Worm (Caenorhabditis elegans) whole organism, L2 larva: ENCODE results near the gene T16G12.1.

Experiments used
- C34F6.9 ChIP-seq: fragments of 150-350 bp; optimal IDR thresholded peaks from 2 replicates; lab custom pipeline; 2014; ENCODE audit warnings: missing biosample characterization, missing genetic modification characterization
- F13H6.1 ChIP-seq: sonication (generic microtip); optimal IDR thresholded peaks from 2 replicates; lab custom pipeline; 2016; ENCODE audit warnings: missing genetic modification characterization, missing compliant biosample characterization
- R02D3.7 ChIP-seq: fragments of 150-350 bp; optimal IDR thresholded peaks from 2 replicates; lab custom pipeline; 2014; ENCODE audit warnings: missing biosample characterization, missing genetic modification characterization
- ZK546.5 ChIP-seq: sonication (generic microtip); optimal IDR thresholded peaks from 2 replicates; lab custom pipeline; 2017; ENCODE audit warnings: missing biosample characterization, missing genetic modification characterization
- alr-1 ChIP-seq: fragments of 150-350 bp; optimal IDR thresholded peaks from 2 replicates; lab custom pipeline; 2014; ENCODE audit warnings: missing biosample characterization, missing genetic modification characterization
- ama-1 ChIP-seq: fragments of 150-350 bp; optimal IDR thresholded peaks from 2 replicates; lab custom pipeline; 2018; ENCODE audit warnings: inconsistent platforms
- blmp-1 ChIP-seq: sonication (generic microtip); optimal IDR thresholded peaks from 2 replicates; lab custom pipeline; 2017; ENCODE audit warnings: missing genetic modification characterization, mild to moderate bottlenecking, missing compliant biosample characterization, antibody characterized with exemption, moderate library complexity; ENCODE audit not compliant: insufficient read depth
- ceh-16 ChIP-seq: fragments of 150-350 bp; optimal IDR thresholded peaks from 2 replicates; lab custom pipeline; 2014; ENCODE audit warnings: missing biosample characterization, missing genetic modification characterization
- ceh-82 ChIP-seq: fragments of 150-350 bp; optimal IDR thresholded peaks from 2 replicates; lab custom pipeline; 2014; ENCODE audit warnings: missing biosample characterization, missing genetic modification characterization
- crh-2 ChIP-seq: sonication (generic microtip); optimal IDR thresholded peaks from 2 replicates; lab custom pipeline; 2017; ENCODE audit warnings: missing biosample characterization, missing genetic modification characterization
- egl-27 ChIP-seq: sonication (generic microtip); optimal IDR thresholded peaks from 3 replicates; lab custom pipeline; 2017; ENCODE audit warnings: missing biosample characterization, missing genetic modification reagents, missing genetic modification characterization
- elt-1 ChIP-seq: fragments of 150-350 bp; optimal IDR thresholded peaks from 2 replicates; lab custom pipeline; 2014; ENCODE audit warnings: missing biosample characterization, missing genetic modification characterization
- fos-1 ChIP-seq: fragments of 150-350 bp; optimal IDR thresholded peaks from 2 replicates; lab custom pipeline; 2014; ENCODE audit warnings: missing biosample characterization, missing genetic modification characterization
- gmeb-1 ChIP-seq: fragments of 150-350 bp; optimal IDR thresholded peaks from 2 replicates; lab custom pipeline; 2014; ENCODE audit warnings: missing biosample characterization, missing genetic modification characterization
- lsy-2 ChIP-seq, 2 experiments: fragments of 150-350 bp in 1 of 2; sonication (generic microtip) in 1 of 2; optimal IDR thresholded peaks; 2 replicates each; lab custom pipeline; 2014 to 2017; ENCODE audit warnings: missing biosample characterization in 2 of 2, missing genetic modification characterization in 2 of 2
- mab-5 ChIP-seq: fragments of 150-350 bp; optimal IDR thresholded peaks from 2 replicates; lab custom pipeline; 2014; ENCODE audit warnings: missing biosample characterization, missing genetic modification characterization
- mbf-1 ChIP-seq: sonication (generic microtip); optimal IDR thresholded peaks from 2 replicates; lab custom pipeline; 2017; ENCODE audit warnings: missing biosample characterization, missing genetic modification characterization
- mdl-1 ChIP-seq, 2 experiments: fragments of 150-350 bp in 1 of 2; sonication (generic microtip) in 1 of 2; optimal IDR thresholded peaks; 2 replicates each; lab custom pipeline; 2017; ENCODE audit warnings: missing biosample characterization in 2 of 2, missing genetic modification characterization in 2 of 2
- nhr-10 ChIP-seq: sonication (generic microtip); optimal IDR thresholded peaks from 2 replicates; lab custom pipeline; 2017; ENCODE audit warnings: missing biosample characterization, missing genetic modification characterization
- nhr-21 ChIP-seq: fragments of 150-350 bp; optimal IDR thresholded peaks from 2 replicates; lab custom pipeline; 2014; ENCODE audit warnings: missing biosample characterization, missing genetic modification characterization
- nhr-23 ChIP-seq: fragments of 150-350 bp; optimal IDR thresholded peaks from 2 replicates; lab custom pipeline; 2014; ENCODE audit warnings: missing biosample characterization, missing genetic modification reagents, missing genetic modification characterization
- nhr-237 ChIP-seq: fragments of 150-350 bp; optimal IDR thresholded peaks from 2 replicates; lab custom pipeline; 2014; ENCODE audit warnings: missing biosample characterization, missing genetic modification characterization
- nhr-77 ChIP-seq: fragments of 150-350 bp; optimal IDR thresholded peaks from 2 replicates; lab custom pipeline; 2014; ENCODE audit warnings: missing biosample characterization, missing genetic modification characterization
- peb-1 ChIP-seq: fragments of 150-350 bp; optimal IDR thresholded peaks from 2 replicates; lab custom pipeline; 2014; ENCODE audit warnings: missing biosample characterization, missing genetic modification characterization
- sem-4 ChIP-seq: fragments of 150-350 bp; optimal IDR thresholded peaks from 2 replicates; lab custom pipeline; 2014; ENCODE audit warnings: missing biosample characterization, missing genetic modification reagents, missing genetic modification characterization
- skn-1 ChIP-seq: sonication (generic microtip); optimal IDR thresholded peaks from 2 replicates; lab custom pipeline; 2017; ENCODE audit warnings: missing biosample characterization, missing genetic modification characterization
- sma-3 ChIP-seq: sonication (generic microtip); optimal IDR thresholded peaks from 2 replicates; lab custom pipeline; 2016; ENCODE audit warnings: missing genetic modification reagents, missing genetic modification characterization, missing compliant biosample characterization
- sma-9 ChIP-seq, 2 experiments: fragments of 150-350 bp in 1 of 2; sonication (generic microtip) in 1 of 2; optimal IDR thresholded peaks; 2 replicates each; lab custom pipeline; 2014 to 2016; ENCODE audit warnings: missing genetic modification characterization in 2 of 2, mild to moderate bottlenecking in 1 of 2, missing biosample characterization in 1 of 2, missing compliant biosample characterization in 1 of 2, missing genetic modification reagents in 1 of 2, moderate library complexity in 1 of 2
- snpc-4 ChIP-seq: fragments of 150-350 bp; optimal IDR thresholded peaks from 2 replicates; lab custom pipeline; 2014; ENCODE audit warnings: missing biosample characterization, missing genetic modification characterization
- unc-39 ChIP-seq: fragments of 150-350 bp; optimal IDR thresholded peaks from 2 replicates; lab custom pipeline; 2014; ENCODE audit warnings: missing biosample characterization, missing genetic modification characterization
- unc-55 ChIP-seq: fragments of 150-350 bp; sonication (generic microtip); optimal IDR thresholded peaks from 3 replicates; lab custom pipeline; 2014; ENCODE audit warnings: missing biosample characterization, missing genetic modification reagents, missing genetic modification characterization
- unc-62 ChIP-seq: fragments of 150-350 bp; optimal IDR thresholded peaks from 2 replicates; lab custom pipeline; 2014; ENCODE audit warnings: missing biosample characterization, missing genetic modification reagents, missing genetic modification characterization
- zag-1 ChIP-seq: fragments of 150-350 bp; optimal IDR thresholded peaks from 2 replicates; lab custom pipeline; 2014; ENCODE audit warnings: missing biosample characterization, missing genetic modification characterization
- ztf-11 ChIP-seq: sonication (generic microtip); optimal IDR thresholded peaks from 2 replicates; lab custom pipeline; 2017; ENCODE audit warnings: missing biosample characterization, missing genetic modification characterization

The T16G12.1 gene

DNA sequence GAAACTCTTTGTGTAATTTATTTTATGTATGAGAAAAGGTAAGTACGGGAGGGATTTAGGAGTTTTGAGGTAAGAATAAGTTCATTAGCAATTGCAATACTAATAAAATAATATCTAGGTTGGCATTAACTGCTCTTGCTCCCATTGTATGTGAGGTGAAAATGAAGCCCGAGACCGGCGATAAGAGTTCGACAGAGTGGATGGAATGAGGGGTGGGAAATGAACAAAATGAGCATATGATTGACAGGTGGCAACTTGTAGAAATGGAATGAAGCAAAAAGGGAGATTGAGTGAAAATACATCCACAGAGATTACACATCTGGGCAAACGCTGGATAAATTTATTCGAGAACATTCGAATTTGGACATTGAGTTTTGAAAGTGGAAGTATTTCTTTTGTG is 29.1 kb upstream of the T16G12.1 start:
- TF ChIP-seq mbf-1 (tag; lab: Kevin White, UChicago) (no peak), sma-3 (GFP tag; lab: Kevin White, UChicago) (no peak), ceh-82 (no peak), crh-2 (tag; lab: Kevin White, UChicago) (no peak), fos-1 (tag; lab: Kevin White, UChicago) (no peak), ZK546.5 (no peak), nhr-23 (tag; lab: Kevin White, UChicago) (no peak), unc-62 (no peak), ceh-16 (no peak), nhr-237 (tag; lab: Kevin White, UChicago) (no peak), snpc-4 (tag; lab: Kevin White, UChicago) (no peak), nhr-21 (tag; lab: Kevin White, UChicago) (no peak), alr-1 (tag; lab: Kevin White, UChicago) (no peak), lsy-2 (tag; optimal IDR thresholded peaks at IDR 0.05; lab: Kevin White, UChicago) (no peak), sem-4 (tag; lab: Kevin White, UChicago) (no peak), ama-1 (lab: Kevin White, UChicago) (no peak)

DNA sequence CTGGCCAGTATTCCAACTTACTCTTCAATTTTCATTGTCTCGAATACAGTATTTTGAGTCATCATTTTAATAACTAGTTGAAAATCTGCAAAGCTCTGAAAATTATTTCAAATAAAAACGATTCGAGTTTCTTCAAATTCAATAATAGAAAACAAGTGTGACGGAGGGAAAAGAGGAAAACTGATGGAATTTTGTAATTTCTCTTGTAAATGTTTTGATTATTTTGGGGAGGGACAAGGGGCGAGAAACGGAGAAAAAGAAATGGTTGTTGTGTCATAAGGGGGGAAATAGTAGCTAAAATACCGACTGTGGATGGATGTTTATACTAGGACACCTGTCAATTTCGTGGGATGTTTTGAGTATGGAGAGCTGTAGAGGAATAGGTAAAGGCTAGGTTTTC is 28.5 kb upstream of the T16G12.1 start, which contains the start of gene T16G12.9:
Gene T16G12.9 (minus strand): TSS at position 101 of the 400 bp plus-strand sequence.
- TF ChIP-seq unc-39 (tag; lab: Kevin White, UChicago) (no peak), mbf-1 (tag; lab: Kevin White, UChicago) (no peak), nhr-23 (tag; lab: Kevin White, UChicago) (no peak), F13H6.1 (tag; lab: Kevin White, UChicago) (no peak), blmp-1 (tag; lab: Kevin White, UChicago) (no peak), zag-1 (no peak), nhr-237 (tag; lab: Kevin White, UChicago) (no peak), lsy-2 (tag; optimal IDR thresholded peaks at IDR 0.05; lab: Kevin White, UChicago) (no peak), mab-5 (tag; lab: Kevin White, UChicago) (no peak), R02D3.7 (tag; lab: Kevin White, UChicago) (no peak), unc-62 (no peak), peb-1 (tag; lab: Kevin White, UChicago) (no peak), ama-1 (lab: Kevin White, UChicago) (no peak), fos-1 (tag; lab: Kevin White, UChicago) (no peak), skn-1 (no peak), nhr-10 (tag; lab: Kevin White, UChicago) (no peak), ceh-82 (no peak), gmeb-1 (tag; lab: Kevin White, UChicago) (no peak), mdl-1 (tag; optimal IDR thresholded peaks at IDR 0.05; lab: Kevin White, UChicago) (no peak), sem-4 (tag; lab: Kevin White, UChicago) (no peak)

DNA sequence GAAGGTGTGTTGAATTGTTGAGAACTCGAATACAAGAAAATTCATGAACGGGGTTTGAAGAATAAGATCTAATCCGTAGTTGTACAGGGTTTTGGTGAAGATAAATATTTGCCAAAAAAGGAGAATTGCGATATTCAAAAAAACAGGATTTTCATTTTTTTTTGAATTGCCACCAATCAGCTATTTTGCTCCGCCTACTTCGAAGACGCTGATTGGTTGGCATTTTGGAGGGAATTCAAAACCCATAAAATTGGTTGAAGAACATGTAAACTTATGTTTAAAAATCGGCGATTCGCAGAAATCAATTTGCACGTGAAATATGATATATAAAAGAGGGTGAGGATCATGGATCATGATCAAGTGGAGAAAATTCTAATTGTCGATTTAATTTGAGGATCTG is 26.4 kb upstream of the T16G12.1 start:
- no peak for TF ChIP-seq mdl-1 (tag; optimal IDR thresholded peaks at IDR 0.05; lab: Kevin White, UChicago)
- TF ChIP-seq unc-55 (GFP tag; lab: Kevin White, UChicago): no peak
- TF ChIP-seq zag-1: no peak

DNA sequence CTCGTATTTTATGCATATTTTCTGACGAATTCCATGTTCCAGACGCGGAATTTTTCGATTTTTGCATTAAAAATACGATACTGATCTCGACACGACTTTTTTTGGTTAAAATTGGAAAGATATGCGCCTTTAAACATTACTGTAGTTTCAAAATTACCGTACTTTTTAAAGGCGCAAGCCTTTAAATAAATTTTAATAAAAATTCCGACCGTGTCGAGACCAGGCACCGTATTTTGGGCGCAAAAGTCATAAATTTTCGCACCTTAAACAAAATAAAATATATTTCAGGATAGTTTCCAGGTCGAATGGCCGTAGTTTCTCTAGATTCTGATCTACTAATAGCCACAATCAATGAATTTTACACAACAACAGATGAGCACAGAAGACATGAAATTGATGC is 19.6 kb upstream of the T16G12.1 start, which contains the start of gene T16G12.6:
Gene T16G12.6 (plus strand): TSS at position 301 of the 400 bp plus-strand sequence.
- TF ChIP-seq unc-62: no peak
- no peak for TF ChIP-seq nhr-21 (tag; lab: Kevin White, UChicago)
- TF ChIP-seq elt-1 (tag; lab: Kevin White, UChicago): no peak
- no peak for TF ChIP-seq sma-3 (GFP tag; lab: Kevin White, UChicago)
- TF ChIP-seq peb-1 (tag; lab: Kevin White, UChicago): no peak
- no peak for TF ChIP-seq ztf-11
- TF ChIP-seq egl-27: no peak
- TF ChIP-seq, all 48 proteins: peak for 0

DNA sequence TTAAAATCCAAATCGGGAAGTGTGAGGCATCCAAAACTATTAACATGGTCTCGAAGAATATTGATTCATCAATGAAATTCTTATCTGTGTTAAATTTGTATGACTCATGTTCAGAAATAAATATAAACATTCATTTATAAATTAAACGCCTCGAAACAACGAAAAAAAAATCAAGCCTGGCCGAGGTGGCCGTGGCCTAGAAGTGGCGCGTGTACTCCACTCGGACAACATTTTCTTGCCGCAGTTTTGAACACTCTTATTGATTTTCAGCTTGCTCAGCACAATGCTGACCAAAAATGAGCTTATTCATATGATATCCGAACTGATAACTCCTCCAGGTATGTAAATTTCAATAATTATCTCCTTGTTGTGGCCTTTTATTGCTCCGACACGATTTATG is 14.5 kb upstream of the T16G12.1 start, which contains the start of gene ekl-6:
Gene ekl-6 (plus strand): TSS at position 265 of the 400 bp plus-strand sequence.
- TF ChIP-seq lsy-2 (tag; optimal IDR thresholded peaks at IDR 0.05; lab: Kevin White, UChicago): peak in 1 of 2 experiments; percentile 47
- no peak for TF ChIP-seq peb-1 (tag; lab: Kevin White, UChicago)
- TF ChIP-seq sma-9 (GFP tag; optimal IDR thresholded peaks at IDR 0.05; lab: Kevin White, UChicago): peak; percentile 68
- TF ChIP-seq sma-9 (tag; optimal IDR thresholded peaks at IDR 0.05; lab: Kevin White, UChicago): no peak
- TF ChIP-seq nhr-77 (tag; lab: Kevin White, UChicago): no peak
- TF ChIP-seq crh-2 (tag; lab: Kevin White, UChicago): peak; percentile 4
- peak; percentile 21 for TF ChIP-seq fos-1 (tag; lab: Kevin White, UChicago)
- TF ChIP-seq sma-3 (GFP tag; lab: Kevin White, UChicago): peak; percentile 63
- no peak for TF ChIP-seq nhr-237 (tag; lab: Kevin White, UChicago)
- TF ChIP-seq ceh-82: no peak
- peak; percentile 73 for TF ChIP-seq C34F6.9
- peak; percentile 54 for TF ChIP-seq unc-55 (GFP tag; lab: Kevin White, UChicago)
- peak; percentile 51 for TF ChIP-seq gmeb-1 (tag; lab: Kevin White, UChicago)
- TF ChIP-seq mbf-1 (tag; lab: Kevin White, UChicago): no peak
- peak; percentile 58 for TF ChIP-seq F13H6.1 (tag; lab: Kevin White, UChicago)
